Worm (Caenorhabditis elegans) whole organism, midembryonic: ENCODE results near the gene dli-1.

Experiments used
- flt-1 ChIP-seq: fragments of 200-800 bp; sonication (Bioruptor generic); IDR thresholded peaks from 2 replicates; pipeline ENCODE4 v1.3.6; 2022; ENCODE audit warnings: missing genetic modification characterization, missing compliant biosample characterization
- med-1 ChIP-seq: sonication (generic microtip); optimal IDR thresholded peaks from 2 replicates; lab custom pipeline; 2017; ENCODE audit warnings: missing genetic modification characterization, mild to moderate bottlenecking, missing compliant biosample characterization, antibody characterized with exemption, missing genetic modification reagents; ENCODE audit not compliant: insufficient read depth
- ref-1 ChIP-seq: fragments of 200-800 bp; sonication (Bioruptor generic); conservative IDR thresholded peaks from 2 replicates; pipeline ENCODE4 v1.3.6; 2022; ENCODE audit warnings: missing genetic modification reagents, missing genetic modification characterization, missing compliant biosample characterization
- tab-1 ChIP-seq: fragments of 200-800 bp; sonication (Bioruptor generic); IDR thresholded peaks from 2 replicates; pipeline ENCODE4 v1.3.6; 2022; ENCODE audit warnings: missing genetic modification characterization, missing compliant biosample characterization
- ztf-23 ChIP-seq: fragments of 200-800 bp; sonication (Bioruptor generic); IDR thresholded peaks from 2 replicates; pipeline ENCODE4 v1.3.6; 2022; ENCODE audit warnings: missing genetic modification reagents, missing genetic modification characterization, missing compliant biosample characterization
- ztf-29 ChIP-seq: fragments of 200-800 bp; sonication (Bioruptor generic); IDR thresholded peaks from 2 replicates; pipeline ENCODE4 v1.3.6; 2022; ENCODE audit warnings: missing genetic modification reagents, missing genetic modification characterization, missing compliant biosample characterization

ce11 chrIV:13057418-13057817 lies 41.2 kb downstream of the dli-1 start, which contains the start of gene scl-2:
- TF ChIP-seq flt-1 (no peak), tab-1 (GFP tag; lab: Robert Waterston, UW) (no peak), ref-1 (no peak), ztf-23 (no peak), ztf-29 (GFP tag; lab: Robert Waterston, UW) (no peak), med-1 (no peak)
